Worm (Caenorhabditis elegans) whole organism, midembryonic: ENCODE measurements around the gene aakg-1.

Experiments
- T22C8.4 ChIP-seq: fragments of 200-800 bp; sonication (Bioruptor generic); IDR thresholded peaks from 2 replicates; pipeline ENCODE4 v1.3.6; 2022; ENCODE audit warnings: missing genetic modification characterization, missing compliant biosample characterization
- klf-2 ChIP-seq: fragments of 200-800 bp; sonication (Bioruptor generic); conservative IDR thresholded peaks from 2 replicates; pipeline ENCODE4 v1.3.6; 2022; ENCODE audit warnings: missing genetic modification reagents, missing genetic modification characterization, missing compliant biosample characterization
- ref-1 ChIP-seq: fragments of 200-800 bp; sonication (Bioruptor generic); conservative IDR thresholded peaks from 2 replicates; pipeline ENCODE4 v1.3.6; 2022; ENCODE audit warnings: missing genetic modification reagents, missing genetic modification characterization, missing compliant biosample characterization
- ztf-23 ChIP-seq: fragments of 200-800 bp; sonication (Bioruptor generic); IDR thresholded peaks from 2 replicates; pipeline ENCODE4 v1.3.6; 2022; ENCODE audit warnings: missing genetic modification reagents, missing genetic modification characterization, missing compliant biosample characterization

ce11 chrIII:12608989-12609388, 33.8 kb upstream of the aakg-1 start, which contains the start of gene Y111B2A.12:
- TF ChIP-seq ref-1 (GFP tag; lab: Robert Waterston, UW) (no peak), ztf-23 (GFP tag; lab: Robert Waterston, UW) (no peak), klf-2 (no peak), T22C8.4 (GFP tag; lab: Robert Waterston, UW) (no peak)
